Worm (Caenorhabditis elegans) whole organism, L3 larva: ENCODE results near the gene saps-1.

Experiments
- R02D3.7 ChIP-seq: fragments of 150-350 bp; optimal IDR thresholded peaks from 2 replicates; lab custom pipeline; 2014; ENCODE audit warnings: missing biosample characterization, missing genetic modification characterization
- ZK546.5 ChIP-seq: sonication (generic microtip); optimal IDR thresholded peaks from 2 replicates; lab custom pipeline; 2017; ENCODE audit warnings: missing biosample characterization, missing genetic modification characterization
- aly-2 ChIP-seq: fragments of 150-350 bp; optimal IDR thresholded peaks from 2 replicates; lab custom pipeline; 2014; ENCODE audit warnings: missing biosample characterization, missing genetic modification characterization
- ama-1 ChIP-seq: fragments of 150-350 bp; optimal IDR thresholded peaks from 2 replicates; lab custom pipeline; 2018
- ceh-16 ChIP-seq: sonication (generic microtip); optimal IDR thresholded peaks from 2 replicates; lab custom pipeline; 2017; ENCODE audit warnings: missing biosample characterization, missing genetic modification characterization
- ceh-28 ChIP-seq: fragments of 150-350 bp; optimal IDR thresholded peaks from 2 replicates; lab custom pipeline; 2014; ENCODE audit warnings: missing biosample characterization, missing genetic modification reagents, missing genetic modification characterization
- ceh-82 ChIP-seq: fragments of 150-350 bp; optimal IDR thresholded peaks from 2 replicates; lab custom pipeline; 2014; ENCODE audit warnings: missing biosample characterization, missing genetic modification characterization
- ceh-9 ChIP-seq: sonication (generic microtip); optimal IDR thresholded peaks from 2 replicates; lab custom pipeline; 2018; ENCODE audit warnings: missing biosample characterization, missing genetic modification characterization
- daf-12 ChIP-seq: fragments of 150-350 bp; optimal IDR thresholded peaks from 2 replicates; lab custom pipeline; 2014; ENCODE audit warnings: missing biosample characterization, missing genetic modification reagents, missing genetic modification characterization
- egl-27 ChIP-seq: sonication (generic microtip); optimal IDR thresholded peaks from 4 replicates; lab custom pipeline; 2017; ENCODE audit warnings: missing biosample characterization, missing genetic modification reagents, missing genetic modification characterization
- egl-5 ChIP-seq: fragments of 150-350 bp; optimal IDR thresholded peaks from 2 replicates; lab custom pipeline; 2017; ENCODE audit warnings: missing biosample characterization, missing genetic modification reagents, missing genetic modification characterization, inconsistent platforms
- elt-1 ChIP-seq: fragments of 150-350 bp; optimal IDR thresholded peaks from 2 replicates; lab custom pipeline; 2014; ENCODE audit warnings: missing biosample characterization, missing genetic modification characterization
- elt-2 ChIP-seq: sonication (generic microtip); optimal IDR thresholded peaks from 2 replicates; lab custom pipeline; 2016; ENCODE audit warnings: missing genetic modification reagents, mild to moderate bottlenecking, missing genetic modification characterization, missing compliant biosample characterization
- elt-3 ChIP-seq, 3 experiments: fragments of 150-350 bp in 1 of 3; sonication (generic microtip) in 2 of 3; optimal IDR thresholded peaks; 2 replicates in 2 of 3; 4 replicates in 1 of 3; lab custom pipeline; 2014 to 2017; ENCODE audit warnings: missing biosample characterization in 3 of 3, missing genetic modification characterization in 3 of 3
- eor-1 ChIP-seq, 2 experiments: fragments of 150-350 bp; optimal IDR thresholded peaks; 2 replicates each; lab custom pipeline; 2014 to 2018; ENCODE audit warnings: missing biosample characterization in 2 of 2, missing genetic modification characterization in 2 of 2
- fkh-10 ChIP-seq: sonication (generic microtip); optimal IDR thresholded peaks from 2 replicates; lab custom pipeline; 2017; ENCODE audit warnings: missing biosample characterization, missing genetic modification reagents, missing genetic modification characterization
- fkh-2 ChIP-seq: fragments of 150-350 bp; optimal IDR thresholded peaks from 2 replicates; lab custom pipeline; 2014; ENCODE audit warnings: missing biosample characterization, missing genetic modification reagents, missing genetic modification characterization
- fos-1 ChIP-seq: fragments of 150-350 bp; optimal IDR thresholded peaks from 2 replicates; lab custom pipeline; 2014; ENCODE audit warnings: missing biosample characterization, missing genetic modification characterization
- hmg-11 ChIP-seq: sonication (generic microtip); optimal IDR thresholded peaks from 2 replicates; lab custom pipeline; 2016; ENCODE audit warnings: missing genetic modification characterization, missing compliant biosample characterization
- jun-1 ChIP-seq: fragments of 150-350 bp; optimal IDR thresholded peaks from 2 replicates; lab custom pipeline; 2014; ENCODE audit warnings: missing biosample characterization, missing genetic modification reagents, missing genetic modification characterization
- lin-15B ChIP-seq: fragments of 150-350 bp; optimal IDR thresholded peaks from 2 replicates; lab custom pipeline; 2014; ENCODE audit warnings: missing biosample characterization, missing genetic modification characterization
- lin-39 ChIP-seq: fragments of 150-350 bp; optimal IDR thresholded peaks from 2 replicates; lab custom pipeline; 2018; ENCODE audit warnings: missing biosample characterization, missing genetic modification reagents, missing genetic modification characterization
- lsy-12 ChIP-seq: sonication (generic microtip); optimal IDR thresholded peaks from 2 replicates; lab custom pipeline; 2016; ENCODE audit warnings: mild to moderate bottlenecking, missing genetic modification characterization, missing compliant biosample characterization
- mdl-1 ChIP-seq: fragments of 150-350 bp; optimal IDR thresholded peaks from 2 replicates; lab custom pipeline; 2014; ENCODE audit warnings: missing biosample characterization, missing genetic modification characterization
- mml-1 ChIP-seq: fragments of 150-350 bp; sonication (generic microtip); optimal IDR thresholded peaks from 3 replicates; lab custom pipeline; 2014; ENCODE audit warnings: missing biosample characterization, missing genetic modification characterization
- nfya-1 ChIP-seq: sonication (generic microtip); optimal IDR thresholded peaks from 2 replicates; lab custom pipeline; 2017; ENCODE audit warnings: missing genetic modification characterization, mild to moderate bottlenecking, missing compliant biosample characterization, antibody characterized with exemption, moderate library complexity; ENCODE audit not compliant: insufficient read depth
- nhr-11 ChIP-seq: fragments of 150-350 bp; optimal IDR thresholded peaks from 2 replicates; lab custom pipeline; 2014; ENCODE audit warnings: missing biosample characterization, missing genetic modification characterization
- nhr-12 ChIP-seq: fragments of 150-350 bp; optimal IDR thresholded peaks from 2 replicates; lab custom pipeline; 2014; ENCODE audit warnings: missing biosample characterization, missing genetic modification characterization
- nhr-23 ChIP-seq: fragments of 150-350 bp; optimal IDR thresholded peaks from 2 replicates; lab custom pipeline; 2014; ENCODE audit warnings: missing biosample characterization, missing genetic modification reagents, missing genetic modification characterization
- nhr-237 ChIP-seq: fragments of 150-350 bp; optimal IDR thresholded peaks from 2 replicates; lab custom pipeline; 2014; ENCODE audit warnings: missing biosample characterization, missing genetic modification characterization
- nhr-25 ChIP-seq: sonication (generic microtip); optimal IDR thresholded peaks from 2 replicates; lab custom pipeline; 2017; ENCODE audit warnings: missing biosample characterization, missing genetic modification characterization
- nhr-28 ChIP-seq: fragments of 150-350 bp; optimal IDR thresholded peaks from 2 replicates; lab custom pipeline; 2014; ENCODE audit warnings: missing biosample characterization, missing genetic modification characterization
- nhr-43 ChIP-seq: sonication (generic microtip); optimal IDR thresholded peaks from 2 replicates; lab custom pipeline; 2016; ENCODE audit warnings: mild to moderate bottlenecking, missing genetic modification characterization, missing compliant biosample characterization; ENCODE audit not compliant: poor library complexity, severe bottlenecking
- nhr-67 ChIP-seq: fragments of 150-350 bp; optimal IDR thresholded peaks from 2 replicates; lab custom pipeline; 2014; ENCODE audit warnings: missing biosample characterization, missing genetic modification characterization
- nhr-76 ChIP-seq: fragments of 150-350 bp; sonication (generic microtip); optimal IDR thresholded peaks from 5 replicates; lab custom pipeline; 2014; ENCODE audit warnings: missing biosample characterization, missing genetic modification characterization
- nhr-77 ChIP-seq: fragments of 150-350 bp; optimal IDR thresholded peaks from 2 replicates; lab custom pipeline; 2014; ENCODE audit warnings: missing biosample characterization, missing genetic modification characterization
- pha-4 ChIP-seq: fragments of 150-350 bp; optimal IDR thresholded peaks from 2 replicates; lab custom pipeline; 2014; ENCODE audit warnings: missing biosample characterization, missing genetic modification reagents, missing genetic modification characterization
- pqm-1 ChIP-seq: fragments of 150-350 bp; optimal IDR thresholded peaks from 2 replicates; lab custom pipeline; 2017; ENCODE audit warnings: missing biosample characterization, missing genetic modification characterization, inconsistent platforms
- sea-2 ChIP-seq: fragments of 150-350 bp; sonication (generic microtip); optimal IDR thresholded peaks from 4 replicates; lab custom pipeline; 2014; ENCODE audit warnings: missing biosample characterization, missing genetic modification reagents, missing genetic modification characterization
- skn-1 ChIP-seq: fragments of 150-350 bp; optimal IDR thresholded peaks from 2 replicates; lab custom pipeline; 2014; ENCODE audit warnings: missing biosample characterization, missing genetic modification characterization
- snpc-4 ChIP-seq: fragments of 150-350 bp; optimal IDR thresholded peaks from 2 replicates; lab custom pipeline; 2014; ENCODE audit warnings: missing biosample characterization, missing genetic modification characterization
- tbx-2 ChIP-seq: sonication (generic microtip); optimal IDR thresholded peaks from 2 replicates; lab custom pipeline; 2016; ENCODE audit warnings: mild to moderate bottlenecking, missing genetic modification characterization, missing compliant biosample characterization
- unc-39 ChIP-seq: sonication (generic microtip); optimal IDR thresholded peaks from 4 replicates; lab custom pipeline; 2017; ENCODE audit warnings: missing biosample characterization, missing genetic modification characterization
- unc-62 ChIP-seq: fragments of 150-350 bp; sonication (generic microtip); optimal IDR thresholded peaks from 4 replicates; lab custom pipeline; 2014; ENCODE audit warnings: missing biosample characterization, missing genetic modification reagents, missing genetic modification characterization
- zag-1 ChIP-seq: fragments of 150-350 bp; optimal IDR thresholded peaks from 2 replicates; lab custom pipeline; 2014; ENCODE audit warnings: missing biosample characterization, missing genetic modification characterization
- ztf-11 ChIP-seq: fragments of 150-350 bp; optimal IDR thresholded peaks from 2 replicates; lab custom pipeline; 2014; ENCODE audit warnings: missing biosample characterization, missing genetic modification characterization
- ztf-4 ChIP-seq: fragments of 150-350 bp; optimal IDR thresholded peaks from 2 replicates; lab custom pipeline; 2014; ENCODE audit warnings: missing biosample characterization, missing genetic modification characterization

Gene saps-1

ce11 chrII:11347878-11348556 is 50.5 kb downstream of the saps-1 start, which contains the start of the genes B0491.6 and pigm-1:
B0491.6 (minus strand) TSS chrII:11348343.
pigm-1 (plus strand) TSS chrII:11348445.
- TF ChIP-seq hmg-11 = peak; percentile 69
- TF ChIP-seq nhr-43 (tag; lab: Kevin White, UChicago) = peak; percentile 4
- peak; percentile 94 for TF ChIP-seq skn-1 (tag; lab: Kevin White, UChicago)
- TF ChIP-seq nhr-12 (tag; lab: Kevin White, UChicago) = no peak
- TF ChIP-seq aly-2 (tag; lab: Kevin White, UChicago) = no peak
- no peak for TF ChIP-seq nhr-77 (tag; lab: Kevin White, UChicago)
- TF ChIP-seq unc-62 (GFP tag; lab: Kevin White, UChicago) = no peak
- no peak for TF ChIP-seq eor-1 (tag; optimal IDR thresholded peaks at IDR 0.05; lab: Kevin White, UChicago)
- TF ChIP-seq ama-1 (lab: Kevin White, UChicago) = no peak
- TF ChIP-seq unc-39 (tag; lab: Kevin White, UChicago) = no peak
- TF ChIP-seq nhr-23 (tag; lab: Kevin White, UChicago) = peak; percentile 41
- peak; percentile 30 for TF ChIP-seq fkh-10
- peak; percentile 66 for TF ChIP-seq nfya-1 (tag; lab: Kevin White, UChicago)
- TF ChIP-seq sea-2 (GFP tag; lab: Kevin White, UChicago) = no peak
- peak; percentile 57 for TF ChIP-seq snpc-4 (tag; lab: Kevin White, UChicago)
- TF ChIP-seq egl-27 (tag; lab: Kevin White, UChicago) = no peak
- TF ChIP-seq mdl-1 (tag; lab: Kevin White, UChicago) = peak; percentile 11
- peak; percentile 56 for TF ChIP-seq pha-4 (tag; lab: Kevin White, UChicago)
- no peak for TF ChIP-seq ZK546.5
- peak; percentile 25 for TF ChIP-seq nhr-11 (tag; lab: Kevin White, UChicago)
- TF ChIP-seq elt-3 (tag; optimal IDR thresholded peaks at IDR 0.05; lab: Kevin White, UChicago) = no peak
- TF ChIP-seq fkh-2 = no peak
- no peak for TF ChIP-seq daf-12 (tag; lab: Kevin White, UChicago)
- no peak for TF ChIP-seq mml-1 (tag; lab: Kevin White, UChicago)
- TF ChIP-seq tbx-2 = no peak
- TF ChIP-seq elt-1 (tag; lab: Kevin White, UChicago) = no peak
- TF ChIP-seq fos-1 (tag; lab: Kevin White, UChicago) = no peak
- peak; percentile 48 for TF ChIP-seq elt-2 (tag; lab: Kevin White, UChicago)
- no peak for TF ChIP-seq nhr-28 (tag; lab: Kevin White, UChicago)
- TF ChIP-seq ztf-4 = no peak
- no peak for TF ChIP-seq ceh-16 (tag; lab: Kevin White, UChicago)
- no peak for TF ChIP-seq R02D3.7 (tag; lab: Kevin White, UChicago)
- TF ChIP-seq jun-1 = peak; percentile 33
- TF ChIP-seq ceh-28 (tag; lab: Kevin White, UChicago) = peak; percentile 51
- TF ChIP-seq pqm-1 (tag; lab: Kevin White, UChicago) = peak; percentile 15
- no peak for TF ChIP-seq nhr-237 (tag; lab: Kevin White, UChicago)
- TF ChIP-seq lsy-12 (tag; lab: Kevin White, UChicago) = no peak
- no peak for TF ChIP-seq ceh-9 (tag; lab: Kevin White, UChicago)
- no peak for TF ChIP-seq ztf-11 (tag; lab: Kevin White, UChicago)
- no peak for TF ChIP-seq lin-39
- TF ChIP-seq nhr-25 = peak; percentile 46
- TF ChIP-seq zag-1 (tag; lab: Kevin White, UChicago) = no peak
- TF ChIP-seq nhr-76 (tag; lab: Kevin White, UChicago) = no peak
- TF ChIP-seq lin-15B (tag; lab: Kevin White, UChicago) = peak; percentile 25
- TF ChIP-seq nhr-67 (tag; lab: Kevin White, UChicago) = no peak
- TF ChIP-seq ceh-82 (tag; lab: Kevin White, UChicago) = no peak
- TF ChIP-seq egl-5 (tag; lab: Kevin White, UChicago) = peak; percentile 68
